Fruit fly (Drosophila melanogaster) whole organism, adult: ENCODE results near the gene CG15465.

Experiments used
- CG11617 ChIP-seq: fragments of 200-800 bp; sonication (Bioruptor generic); optimal IDR thresholded peaks from 2 replicates; lab custom pipeline; 2017; ENCODE audit warnings: mild to moderate bottlenecking, missing biosample characterization, missing genetic modification reagents, missing genetic modification characterization
- CG12768 ChIP-seq: fragments of 200-800 bp; sonication (Bioruptor generic); optimal IDR thresholded peaks from 2 replicates; lab custom pipeline; 2017; ENCODE audit warnings: missing biosample characterization, missing genetic modification characterization, mild to moderate bottlenecking, moderate library complexity, missing genetic modification reagents
- CG14711 ChIP-seq: fragments of 200-800 bp; sonication (Bioruptor generic); optimal IDR thresholded peaks from 2 replicates; lab custom pipeline; 2018; ENCODE audit warnings: missing biosample characterization, mild to moderate bottlenecking, missing genetic modification characterization, moderate library complexity
- CG1620 ChIP-seq: fragments of 200-800 bp; sonication (Bioruptor generic); optimal IDR thresholded peaks from 2 replicates; lab custom pipeline; 2016; ENCODE audit warnings: missing biosample characterization, missing genetic modification characterization
- CG33017 ChIP-seq: fragments of 200-800 bp; sonication (Bioruptor generic); optimal IDR thresholded peaks from 2 replicates; lab custom pipeline; 2018; ENCODE audit warnings: missing biosample characterization, mild to moderate bottlenecking, missing genetic modification characterization, moderate library complexity
- CG5204 ChIP-seq: fragments of 200-800 bp; sonication (Bioruptor generic); optimal IDR thresholded peaks from 2 replicates; lab custom pipeline; 2016; ENCODE audit warnings: missing biosample characterization, missing genetic modification characterization
- CG7045 ChIP-seq: fragments of 200-800 bp; sonication (Bioruptor generic); optimal IDR thresholded peaks from 2 replicates; lab custom pipeline; 2017; ENCODE audit warnings: missing biosample characterization, mild to moderate bottlenecking, missing genetic modification characterization
- CG7101 ChIP-seq: fragments of 200-800 bp; sonication (Bioruptor generic); optimal IDR thresholded peaks from 2 replicates; lab custom pipeline; 2018; ENCODE audit warnings: missing biosample characterization, mild to moderate bottlenecking, missing genetic modification characterization, moderate library complexity
- Clk ChIP-seq: fragments of 200-800 bp; sonication (Bioruptor generic); optimal IDR thresholded peaks from 2 replicates; lab custom pipeline; 2017; ENCODE audit warnings: missing biosample characterization, missing genetic modification characterization
- Crg-1 ChIP-seq: fragments of 200-800 bp; sonication (Bioruptor generic); optimal IDR thresholded peaks from 2 replicates; lab custom pipeline; 2016; ENCODE audit warnings: missing biosample characterization, missing genetic modification characterization
- Hr96 ChIP-seq: fragments of 200-800 bp; sonication (Bioruptor generic); optimal IDR thresholded peaks from 2 replicates; lab custom pipeline; 2016; ENCODE audit warnings: missing biosample characterization, missing genetic modification characterization
- Mnt ChIP-seq: fragments of 200-800 bp; sonication (Bioruptor generic); optimal IDR thresholded peaks from 2 replicates; lab custom pipeline; 2016; ENCODE audit warnings: missing biosample characterization, mild to moderate bottlenecking, missing genetic modification characterization
- bab1 ChIP-seq: fragments of 200-800 bp; sonication (Bioruptor generic); optimal IDR thresholded peaks from 3 replicates; lab custom pipeline; 2019; ENCODE audit warnings: missing biosample characterization, mild to moderate bottlenecking, missing genetic modification characterization, moderate library complexity
- cic ChIP-seq: fragments of 200-800 bp; sonication (Bioruptor generic); optimal IDR thresholded peaks from 2 replicates; lab custom pipeline; 2017; ENCODE audit warnings: missing biosample characterization, mild to moderate bottlenecking, missing genetic modification characterization, moderate library complexity
- cnc ChIP-seq, 2 experiments: fragments of >200 bp; optimal IDR thresholded peaks; 2 replicates each; lab custom pipeline; 2017
- kay ChIP-seq: fragments of 200-800 bp; sonication (Bioruptor generic); peaks from one replicate; lab custom pipeline; 2016; ENCODE audit warnings: missing biosample characterization, missing genetic modification characterization, borderline replicate concordance
- ovo ChIP-seq: fragments of 200-800 bp; sonication (Bioruptor generic); optimal IDR thresholded peaks from 2 replicates; lab custom pipeline; 2016; ENCODE audit warnings: missing biosample characterization, missing genetic modification characterization
- pad ChIP-seq: fragments of 200-800 bp; sonication (Bioruptor generic); optimal IDR thresholded peaks from 3 replicates; lab custom pipeline; 2017; ENCODE audit warnings: missing biosample characterization, missing genetic modification characterization, mild to moderate bottlenecking, moderate library complexity, missing genetic modification reagents
- tj ChIP-seq: fragments of 200-800 bp; sonication (Bioruptor generic); optimal IDR thresholded peaks from 3 replicates; lab custom pipeline; 2017; ENCODE audit warnings: missing biosample characterization, mild to moderate bottlenecking, missing genetic modification characterization, moderate library complexity
- toe ChIP-seq: fragments of 200-800 bp; sonication (Bioruptor generic); optimal IDR thresholded peaks from 2 replicates; lab custom pipeline; 2016; ENCODE audit warnings: missing biosample characterization, missing genetic modification characterization

Gene CG15465

DNA sequence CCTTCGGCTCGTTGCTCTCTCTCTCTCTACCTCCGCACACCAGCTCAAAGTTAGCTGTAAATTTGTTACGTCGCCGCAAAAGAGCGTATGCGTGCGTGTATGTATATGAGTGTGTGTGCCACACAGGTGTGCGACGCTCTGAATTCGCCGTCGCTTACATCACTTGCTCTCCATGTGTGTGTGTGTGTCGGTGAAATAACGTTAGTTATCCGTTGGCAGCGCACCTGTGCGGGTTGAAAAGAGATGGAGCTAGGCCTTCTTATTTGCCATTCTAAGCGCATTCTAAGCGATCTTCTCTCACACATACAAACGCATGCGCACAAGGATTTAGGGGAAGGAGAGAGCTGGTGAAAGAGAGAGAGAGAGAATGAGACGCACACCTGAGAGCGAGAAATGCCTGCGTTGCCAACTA lies 38.7 kb upstream of the CG15465 start:
- TF ChIP-seq ovo (peak; percentile 98), toe (GFP tag; lab: Kevin White, UChicago) (no peak), CG11617 (GFP tag; lab: Kevin White, UChicago) (no peak), cnc (optimal IDR thresholded peaks at IDR 0.05; lab: Kevin White, UChicago) (no peak), tj (GFP tag; lab: Kevin White, UChicago) (peak; percentile 35), pad (GFP tag; lab: Kevin White, UChicago) (no peak), CG5204 (GFP tag; lab: Kevin White, UChicago) (no peak), Crg-1 (GFP tag; lab: Kevin White, UChicago) (no peak)

DNA sequence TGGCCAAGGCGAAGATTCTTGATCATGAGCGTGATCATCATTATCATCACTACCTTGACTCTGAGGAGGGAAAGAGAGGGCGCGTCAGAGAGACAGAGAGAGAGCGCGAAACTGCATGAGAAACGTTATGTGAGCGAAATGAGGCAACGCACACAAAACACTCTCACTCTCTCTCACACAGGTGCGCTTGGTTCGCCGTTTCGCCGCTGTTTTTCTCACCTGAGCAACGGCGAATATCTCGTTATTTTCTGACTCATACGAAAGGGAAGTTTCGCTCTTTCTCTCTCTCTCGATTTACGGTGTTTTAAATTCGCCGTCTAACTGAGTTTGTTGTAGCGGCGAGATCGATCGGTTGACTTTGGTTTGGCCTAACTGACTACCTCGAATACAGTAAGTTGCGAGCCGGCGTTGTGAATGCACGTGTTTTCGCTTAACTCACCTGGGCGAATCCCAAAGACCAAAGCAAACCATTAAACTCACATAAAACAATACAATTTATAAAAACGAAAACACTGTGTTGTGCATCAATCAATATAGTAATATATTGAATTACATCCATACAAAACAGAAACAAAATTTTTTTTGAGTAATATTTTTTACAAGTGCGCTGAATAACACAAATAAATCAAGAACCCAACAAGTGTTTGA lies 37.5 kb upstream of the CG15465 start, which contains the start of gene ovo:
ovo (plus strand) TSS at position 388 of the 648 bp plus-strand sequence.
- no peak for TF ChIP-seq CG14711 (tag; lab: Kevin White, UChicago)
- peak; percentile 73 for TF ChIP-seq ovo
- no peak for TF ChIP-seq CG7101 (tag; lab: Kevin White, UChicago)
- TF ChIP-seq Hr96 (GFP tag; lab: Kevin White, UChicago) = no peak
- TF ChIP-seq cnc (optimal IDR thresholded peaks at IDR 0.05; lab: Kevin White, UChicago) = no peak
- no peak for TF ChIP-seq CG1620 (GFP tag; lab: Kevin White, UChicago)

DNA sequence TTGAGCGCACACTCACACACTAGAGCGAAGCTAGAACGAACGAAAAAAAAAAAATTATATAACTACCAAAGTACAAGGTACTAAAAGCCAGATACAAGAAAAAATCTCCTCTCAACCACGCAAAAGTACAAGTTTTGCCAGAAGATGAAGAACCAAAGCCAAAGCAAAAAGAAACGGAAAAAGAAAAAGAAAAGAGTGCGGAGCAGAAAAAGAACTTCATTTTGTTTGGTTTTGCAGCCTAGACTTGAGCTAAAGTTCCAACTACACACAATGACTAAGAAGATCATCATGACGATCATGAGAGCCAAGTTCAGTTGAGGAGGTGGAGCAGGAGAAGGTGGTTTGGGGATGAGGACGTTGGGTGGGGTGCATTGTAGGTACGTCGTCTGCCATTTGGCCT lies 34.5 kb upstream of the CG15465 start:
- TF ChIP-seq Clk (no peak), CG11617 (GFP tag; lab: Kevin White, UChicago) (no peak), CG1620 (GFP tag; lab: Kevin White, UChicago) (no peak), CG33017 (tag; lab: Kevin White, UChicago) (no peak), kay (GFP tag; lab: Kevin White, UChicago) (no peak), pad (GFP tag; lab: Kevin White, UChicago) (no peak), Hr96 (GFP tag; lab: Kevin White, UChicago) (no peak), CG7101 (tag; lab: Kevin White, UChicago) (no peak), cic (GFP tag; lab: Kevin White, UChicago) (no peak), bab1 (no peak), toe (GFP tag; lab: Kevin White, UChicago) (no peak), CG14711 (tag; lab: Kevin White, UChicago) (no peak), CG7045 (GFP tag; lab: Kevin White, UChicago) (no peak), ovo (no peak), Mnt (GFP tag; lab: Kevin White, UChicago) (no peak), Crg-1 (GFP tag; lab: Kevin White, UChicago) (no peak), tj (GFP tag; lab: Kevin White, UChicago) (no peak), CG12768 (no peak)

DNA sequence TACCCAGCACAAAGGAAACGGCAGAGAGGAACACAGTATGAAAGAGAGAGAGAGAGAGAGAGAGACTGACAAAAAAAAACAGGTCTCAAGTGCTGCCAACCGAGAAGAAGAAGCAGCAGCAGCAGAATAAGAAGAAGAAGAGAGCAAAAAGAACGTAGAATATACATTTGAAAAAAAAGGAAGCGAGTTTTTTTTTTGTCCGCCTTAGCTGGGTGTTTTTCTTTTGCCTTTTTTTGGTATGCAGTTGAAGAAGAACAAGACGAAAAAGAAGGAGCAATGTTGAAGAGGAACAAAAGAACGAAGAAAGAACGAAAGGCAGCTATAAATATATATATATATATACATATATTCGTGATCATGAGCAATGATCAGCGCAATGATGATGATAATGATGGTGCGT lies 32.6 kb upstream of the CG15465 start:
- TF ChIP-seq CG1620 (GFP tag; lab: Kevin White, UChicago) = no peak
- no peak for TF ChIP-seq CG7045 (GFP tag; lab: Kevin White, UChicago)
- no peak for TF ChIP-seq CG12768
- no peak for TF ChIP-seq ovo
- no peak for TF ChIP-seq CG14711 (tag; lab: Kevin White, UChicago)
- no peak for TF ChIP-seq Hr96 (GFP tag; lab: Kevin White, UChicago)
- TF ChIP-seq cic (GFP tag; lab: Kevin White, UChicago) = no peak
- TF ChIP-seq Clk = no peak
- TF ChIP-seq CG11617 (GFP tag; lab: Kevin White, UChicago) = no peak
- TF ChIP-seq bab1 = no peak
- no peak for TF ChIP-seq pad (GFP tag; lab: Kevin White, UChicago)
- no peak for TF ChIP-seq Crg-1 (GFP tag; lab: Kevin White, UChicago)
- TF ChIP-seq cnc (optimal IDR thresholded peaks at IDR 0.05; lab: Kevin White, UChicago) = no peak
- no peak for TF ChIP-seq toe (GFP tag; lab: Kevin White, UChicago)

DNA sequence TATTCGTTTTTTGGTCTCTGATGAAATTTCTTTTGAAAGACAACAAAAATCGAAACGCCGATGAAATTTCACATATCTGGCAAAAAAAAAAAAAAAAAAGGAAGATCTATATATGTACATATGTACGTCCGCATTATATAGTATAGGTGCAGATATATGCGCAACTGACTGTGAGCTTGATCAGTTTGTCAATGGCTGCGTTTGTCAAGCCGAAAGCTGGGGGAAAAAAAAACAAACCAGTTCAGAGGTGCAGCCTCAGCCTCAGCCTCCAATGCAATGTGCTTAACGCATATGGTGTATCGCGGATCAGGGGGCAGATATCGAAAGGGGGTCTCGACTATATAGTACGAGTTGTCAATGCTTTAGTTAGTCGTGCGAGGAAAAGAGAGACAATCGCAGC lies 30.5 kb upstream of the CG15465 start:
- TF ChIP-seq CG14711 (tag; lab: Kevin White, UChicago) = no peak
- TF ChIP-seq pad (GFP tag; lab: Kevin White, UChicago) = no peak
- no peak for TF ChIP-seq Hr96 (GFP tag; lab: Kevin White, UChicago)
- TF ChIP-seq CG11617 (GFP tag; lab: Kevin White, UChicago) = no peak
- TF ChIP-seq CG7101 (tag; lab: Kevin White, UChicago) = no peak

DNA sequence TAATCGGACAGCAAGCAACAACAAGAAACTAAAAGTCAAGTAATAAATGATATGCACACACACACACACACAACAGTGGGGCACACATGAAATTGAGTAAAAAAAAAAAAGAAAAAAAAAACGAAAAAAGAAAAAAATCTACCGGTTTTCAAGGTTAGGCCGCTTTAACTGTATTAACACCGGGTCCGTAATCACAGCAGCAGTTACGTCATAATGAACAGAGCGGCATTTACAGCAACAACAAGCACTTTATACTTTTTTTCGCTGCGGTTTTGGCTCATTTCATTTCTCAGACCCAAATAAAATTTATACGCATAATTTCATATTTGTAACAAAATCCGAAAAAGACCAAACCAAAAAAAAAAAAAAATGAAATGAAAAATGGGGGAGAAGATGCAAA lies 29.5 kb upstream of the CG15465 start:
- TF ChIP-seq bab1 (no peak), kay (GFP tag; lab: Kevin White, UChicago) (no peak), ovo (peak; percentile 49), Clk (no peak)

DNA sequence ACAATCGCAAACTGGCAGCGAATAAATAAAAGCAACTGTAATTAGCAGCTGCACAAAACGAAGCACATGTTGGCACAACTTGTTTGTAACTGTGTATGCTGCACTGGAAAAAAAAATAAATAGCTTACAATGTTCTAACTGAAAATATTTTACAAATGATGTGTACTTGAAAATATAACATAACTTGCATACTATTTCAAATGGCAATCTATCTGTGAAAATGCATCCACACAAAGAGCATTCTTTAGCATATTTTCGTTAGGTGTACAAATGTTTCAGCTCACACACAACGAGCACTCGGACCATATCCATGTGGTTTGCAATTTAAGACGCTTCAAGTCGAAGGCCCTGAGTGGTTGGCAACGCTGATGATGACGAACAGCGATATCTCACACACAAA lies 26.9 kb upstream of the CG15465 start:
- TF ChIP-seq CG7101 (tag; lab: Kevin White, UChicago) (no peak), cnc (optimal IDR thresholded peaks at IDR 0.05; lab: Kevin White, UChicago) (no peak), cic (GFP tag; lab: Kevin White, UChicago) (no peak), toe (GFP tag; lab: Kevin White, UChicago) (no peak), CG14711 (tag; lab: Kevin White, UChicago) (no peak), CG12768 (no peak)
